Fruit fly (Drosophila melanogaster) whole organism, embryonic: ENCODE data around the gene Art8.

Experiments
- Adf1 ChIP-seq: fragments of 200-800 bp; sonication (Bioruptor generic); IDR thresholded peaks from 2 replicates; pipeline ENCODE4 v1.3.6; 2022; ENCODE audit warnings: missing biosample characterization, missing genetic modification characterization
- Atf3 ChIP-seq: fragments of 200-800 bp; sonication (Bioruptor generic); optimal IDR thresholded peaks from 3 replicates; lab custom pipeline; 2016; ENCODE audit warnings: missing biosample characterization, missing genetic modification characterization
- CG10209 ChIP-seq: fragments of 200-800 bp; sonication (Bioruptor generic); optimal IDR thresholded peaks from 3 replicates; lab custom pipeline; 2017; ENCODE audit warnings: missing biosample characterization, mild to moderate bottlenecking, missing genetic modification characterization, missing genetic modification reagents
- CG10274 ChIP-seq: fragments of 200-800 bp; sonication (Bioruptor generic); optimal IDR thresholded peaks from 3 replicates; lab custom pipeline; 2017; ENCODE audit warnings: missing biosample characterization, mild to moderate bottlenecking, missing genetic modification characterization
- CG10543 ChIP-seq: fragments of 200-800 bp; sonication (Bioruptor generic); optimal IDR thresholded peaks from 3 replicates; lab custom pipeline; 2017; ENCODE audit warnings: missing biosample characterization, mild to moderate bottlenecking, missing genetic modification characterization, moderate library complexity
- CG10565 ChIP-seq: fragments of 200-800 bp; sonication (Bioruptor generic); optimal IDR thresholded peaks from 3 replicates; lab custom pipeline; 2016; ENCODE audit warnings: missing biosample characterization, mild to moderate bottlenecking, missing genetic modification characterization
- CG11504 ChIP-seq: fragments of 200-800 bp; sonication (Bioruptor generic); optimal IDR thresholded peaks from 3 replicates; lab custom pipeline; 2019; ENCODE audit warnings: missing biosample characterization, mild to moderate bottlenecking, missing genetic modification characterization, moderate library complexity
- CG12299 ChIP-seq: fragments of 200-800 bp; sonication (Bioruptor generic); optimal IDR thresholded peaks from 2 replicates; lab custom pipeline; 2018; ENCODE audit warnings: missing biosample characterization, mild to moderate bottlenecking, missing genetic modification characterization
- CG12942 ChIP-seq: fragments of 200-800 bp; sonication (Bioruptor generic); optimal IDR thresholded peaks from 3 replicates; lab custom pipeline; 2016; ENCODE audit warnings: missing biosample characterization, missing genetic modification characterization
- CG14860 ChIP-seq: fragments of 200-800 bp; sonication (Bioruptor generic); IDR thresholded peaks from 3 replicates; pipeline ENCODE4 v1.3.6; 2022; ENCODE audit warnings: missing biosample characterization, missing genetic modification characterization; ENCODE audit not compliant: partially characterized antibody
- CG15479 ChIP-seq: fragments of 200-800 bp; sonication (Bioruptor generic); optimal IDR thresholded peaks from 3 replicates; lab custom pipeline; 2019; ENCODE audit warnings: missing biosample characterization, mild to moderate bottlenecking, missing genetic modification characterization, moderate library complexity
- CG15601 ChIP-seq: fragments of 200-800 bp; sonication (Bioruptor generic); optimal IDR thresholded peaks from 3 replicates; lab custom pipeline; 2019; ENCODE audit warnings: missing biosample characterization, mild to moderate bottlenecking, missing genetic modification characterization, moderate library complexity
- CG18764 ChIP-seq: fragments of 200-800 bp; sonication (Bioruptor generic); optimal IDR thresholded peaks from 3 replicates; lab custom pipeline; 2016; ENCODE audit warnings: missing biosample characterization, missing genetic modification characterization
- CG2116 ChIP-seq: fragments of 200-800 bp; sonication (Bioruptor generic); optimal IDR thresholded peaks from 3 replicates; lab custom pipeline; 2018; ENCODE audit warnings: missing biosample characterization, mild to moderate bottlenecking, missing genetic modification characterization
- CG2120 ChIP-seq: fragments of 200-800 bp; sonication (Bioruptor generic); optimal IDR thresholded peaks from 3 replicates; lab custom pipeline; 2016; ENCODE audit warnings: missing biosample characterization, missing genetic modification characterization
- CG2678 ChIP-seq: fragments of 200-800 bp; sonication (Bioruptor generic); optimal IDR thresholded peaks from 3 replicates; lab custom pipeline; 2019; ENCODE audit warnings: missing biosample characterization, mild to moderate bottlenecking, missing genetic modification characterization, moderate library complexity
- CG2889 ChIP-seq: fragments of 200-800 bp; sonication (Bioruptor generic); IDR thresholded peaks from 3 replicates; pipeline ENCODE4 v1.3.6; 2022; ENCODE audit warnings: missing biosample characterization, missing genetic modification characterization
- CG31365 ChIP-seq: fragments of 200-800 bp; sonication (Bioruptor generic); optimal IDR thresholded peaks from 2 replicates; lab custom pipeline; 2018; ENCODE audit warnings: missing biosample characterization, mild to moderate bottlenecking, missing genetic modification characterization
- CG32767 ChIP-seq: fragments of 200-800 bp; sonication (Bioruptor generic); IDR thresholded peaks from 2 replicates; pipeline ENCODE4 v1.3.6; 2022; ENCODE audit warnings: missing biosample characterization, missing genetic modification characterization
- CG3407 ChIP-seq: fragments of 200-800 bp; sonication (Bioruptor generic); optimal IDR thresholded peaks from 2 replicates; lab custom pipeline; 2018; ENCODE audit warnings: missing biosample characterization, mild to moderate bottlenecking, missing genetic modification characterization
- CG4360 ChIP-seq: fragments of 200-800 bp; sonication (Bioruptor generic); IDR thresholded peaks from 2 replicates; pipeline ENCODE4 v1.3.6; 2022; ENCODE audit warnings: missing biosample characterization, missing genetic modification characterization
- CG6175 ChIP-seq: fragments of 200-800 bp; sonication (Bioruptor generic); IDR thresholded peaks from 3 replicates; pipeline ENCODE4 v1.3.6; 2022; ENCODE audit warnings: missing biosample characterization, missing genetic modification characterization
- CG8924 ChIP-seq: fragments of 200-800 bp; optimal IDR thresholded peaks from 3 replicates; lab custom pipeline; 2019; ENCODE audit warnings: missing biosample characterization, mild to moderate bottlenecking, missing genetic modification characterization, moderate library complexity
- CG9727 ChIP-seq: fragments of 200-800 bp; sonication (Bioruptor generic); optimal IDR thresholded peaks from 3 replicates; lab custom pipeline; 2017; ENCODE audit warnings: missing biosample characterization, mild to moderate bottlenecking, missing genetic modification characterization
- CHES-1-like ChIP-seq: fragments of 200-800 bp; sonication (Bioruptor generic); optimal IDR thresholded peaks from 2 replicates; lab custom pipeline; 2016; ENCODE audit warnings: missing biosample characterization, missing genetic modification characterization
- D19B ChIP-seq: fragments of 200-800 bp; sonication (Bioruptor generic); optimal IDR thresholded peaks from 2 replicates; lab custom pipeline; 2017; ENCODE audit warnings: missing biosample characterization, mild to moderate bottlenecking, missing genetic modification characterization
- Dip2 ChIP-seq: fragments of 200-800 bp; sonication (Bioruptor generic); IDR thresholded peaks from 2 replicates; pipeline ENCODE4 v1.3.6; 2022; ENCODE audit warnings: missing biosample characterization, missing genetic modification characterization
- GATAe ChIP-seq: fragments of 200-800 bp; sonication (Bioruptor generic); conservative IDR thresholded peaks from 2 replicates; pipeline ENCODE4 v1.3.6; 2022; ENCODE audit warnings: missing biosample characterization, missing genetic modification characterization
- H2.0 ChIP-seq: fragments of 200-800 bp; sonication (Bioruptor generic); IDR thresholded peaks from 2 replicates; pipeline ENCODE4 v1.3.6; 2022; ENCODE audit warnings: missing biosample characterization, missing genetic modification characterization
- HLH54F ChIP-seq: fragments of 200-800 bp; sonication (Bioruptor generic); optimal IDR thresholded peaks from 3 replicates; lab custom pipeline; 2016; ENCODE audit warnings: missing biosample characterization, missing genetic modification characterization
- Hr3 ChIP-seq: fragments of 200-800 bp; sonication (Bioruptor generic); optimal IDR thresholded peaks from 3 replicates; lab custom pipeline; 2016; ENCODE audit warnings: missing biosample characterization, missing genetic modification characterization
- Kr ChIP-seq: fragments of 200-800 bp; sonication (Bioruptor generic); optimal IDR thresholded peaks from 2 replicates; lab custom pipeline; 2017; ENCODE audit warnings: missing biosample characterization, mild to moderate bottlenecking, missing genetic modification characterization
- Mrtf ChIP-seq: fragments of 200-800 bp; sonication (Bioruptor generic); IDR thresholded peaks from 3 replicates; pipeline ENCODE4 v1.3.6; 2022; ENCODE audit warnings: missing biosample characterization, missing genetic modification characterization
- NC2β ChIP-seq: fragments of 200-800 bp; sonication (Bioruptor generic); optimal IDR thresholded peaks from 2 replicates; lab custom pipeline; 2016; ENCODE audit warnings: missing biosample characterization, missing genetic modification characterization
- Oaz ChIP-seq: fragments of 200-800 bp; sonication (Bioruptor generic); IDR thresholded peaks from 2 replicates; pipeline ENCODE4 v1.3.6; 2022; ENCODE audit warnings: missing biosample characterization, missing genetic modification characterization
- Rfx ChIP-seq: fragments of 200-800 bp; sonication (Bioruptor generic); IDR thresholded peaks from 2 replicates; pipeline ENCODE4 v1.3.6; 2022; ENCODE audit warnings: missing biosample characterization, missing genetic modification characterization
- Sin3A ChIP-seq: fragments of >200 bp; optimal IDR thresholded peaks from 2 replicates; lab custom pipeline; 2018
- YL-1 ChIP-seq: fragments of 200-800 bp; sonication (Bioruptor generic); optimal IDR thresholded peaks from 3 replicates; lab custom pipeline; 2017; ENCODE audit warnings: missing biosample characterization, mild to moderate bottlenecking, missing genetic modification characterization
- ci ChIP-seq: fragments of 200-800 bp; sonication (Bioruptor generic); IDR thresholded peaks from 3 replicates; pipeline ENCODE4 v1.3.6; 2022; ENCODE audit warnings: missing biosample characterization, missing genetic modification characterization
- crc ChIP-seq: fragments of 200-800 bp; sonication (Bioruptor generic); optimal IDR thresholded peaks from 2 replicates; lab custom pipeline; 2016; ENCODE audit warnings: missing biosample characterization, missing genetic modification characterization
- dmrt99B ChIP-seq: fragments of 200-800 bp; sonication (Bioruptor generic); optimal IDR thresholded peaks from 2 replicates; lab custom pipeline; 2018; ENCODE audit warnings: missing biosample characterization, mild to moderate bottlenecking, missing genetic modification characterization, moderate library complexity
- emc ChIP-seq: fragments of 200-800 bp; sonication (Bioruptor generic); optimal IDR thresholded peaks from 2 replicates; lab custom pipeline; 2016; ENCODE audit warnings: missing biosample characterization, missing genetic modification characterization
- eve ChIP-seq, 2 experiments: fragments of >200 bp; optimal IDR thresholded peaks; 2 replicates each; lab custom pipeline; 2017; ENCODE audit warnings: missing biosample characterization in 2 of 2, missing genetic modification characterization in 2 of 2
- grn ChIP-seq: fragments of 200-800 bp; sonication (Bioruptor generic); optimal IDR thresholded peaks from 3 replicates; lab custom pipeline; 2017; ENCODE audit warnings: missing biosample characterization, missing genetic modification characterization
- gsb-n ChIP-seq: fragments of 200-800 bp; sonication (Bioruptor generic); optimal IDR thresholded peaks from 3 replicates; lab custom pipeline; 2018; ENCODE audit warnings: missing biosample characterization, mild to moderate bottlenecking, missing genetic modification characterization
- lab ChIP-seq: fragments of 200-800 bp; sonication (Bioruptor generic); optimal IDR thresholded peaks from 3 replicates; lab custom pipeline; 2017; ENCODE audit warnings: missing biosample characterization, missing genetic modification characterization, mild to moderate bottlenecking, moderate library complexity, missing genetic modification reagents
- nerfin-1 ChIP-seq: fragments of 200-800 bp; sonication (Bioruptor generic); optimal IDR thresholded peaks from 3 replicates; lab custom pipeline; 2019; ENCODE audit warnings: missing biosample characterization, mild to moderate bottlenecking, missing genetic modification characterization, moderate library complexity
- peb ChIP-seq: fragments of 200-800 bp; sonication (Bioruptor generic); IDR thresholded peaks from 2 replicates; pipeline ENCODE4 v1.3.6; 2022; ENCODE audit warnings: missing biosample characterization, missing genetic modification characterization
- pzg ChIP-seq: fragments of 200-800 bp; sonication (Bioruptor generic); optimal IDR thresholded peaks from 3 replicates; lab custom pipeline; 2018; ENCODE audit warnings: missing biosample characterization, mild to moderate bottlenecking, missing genetic modification characterization, moderate library complexity
- tup ChIP-seq: fragments of 200-800 bp; sonication (Bioruptor generic); optimal IDR thresholded peaks from 2 replicates; lab custom pipeline; 2016; ENCODE audit warnings: missing biosample characterization, mild to moderate bottlenecking, missing genetic modification characterization, moderate library complexity
- wdn ChIP-seq: fragments of 200-800 bp; sonication (Bioruptor generic); IDR thresholded peaks from 2 replicates; pipeline ENCODE4 v1.3.6; 2022; ENCODE audit warnings: missing biosample characterization, missing genetic modification characterization
- z ChIP-seq: fragments of 200-800 bp; sonication (Bioruptor generic); IDR thresholded peaks from 3 replicates; pipeline ENCODE4 v1.3.6; 2022; ENCODE audit warnings: missing biosample characterization, missing genetic modification characterization

Gene Art8

dm6 chr2L:11010999-11011398 is at the start of gene Art8, which contains the start of gene dUTPase (continued):
- TF ChIP-seq CG2116 (peak; percentile 98), crc (no peak), Rfx (GFP tag; lab: Robert Waterston, UW) (peak; percentile 71), dmrt99B (tag; lab: Kevin White, UChicago) (no peak), CG12299 (tag; lab: Kevin White, UChicago) (peak; percentile 51), Mrtf (GFP tag; lab: Robert Waterston, UW) (no peak; the same call in 2 of the 3 replicates), NC2β (GFP tag; lab: Kevin White, UChicago) (peak; percentile 30), wdn (peak; percentile 30; the same call in 1 of the 2 replicates), CG14860 (peak; percentile 77), Hr3 (GFP tag; lab: Kevin White, UChicago) (peak; percentile 75), nerfin-1 (tag; lab: Kevin White, UChicago) (peak; percentile 56), CG31365 (tag; lab: Kevin White, UChicago) (no peak), CG9727 (peak; percentile 74), peb (GFP tag; lab: Robert Waterston, UW) (no peak), CG2120 (GFP tag; lab: Kevin White, UChicago) (peak; percentile 78), pzg (GFP tag; lab: Kevin White, UChicago) (peak; percentile 82), CG12942 (peak; percentile 76), tup (GFP tag; lab: Kevin White, UChicago) (peak; percentile 22), H2.0 (GFP tag; lab: Robert Waterston, UW) (peak; percentile 53), D19B (GFP tag; lab: Kevin White, UChicago) (peak; percentile 4), Atf3 (GFP tag; lab: Kevin White, UChicago) (no peak), CG6175 (no peak), Sin3A (peak; percentile 25), Oaz (GFP tag; lab: Robert Waterston, UW) (peak; percentile 33; the same call in 1 of the 2 replicates), GATAe (no peak), CG4360 (GFP tag; lab: Robert Waterston, UW) (no peak), CG15479 (GFP tag; lab: Kevin White, UChicago) (no peak), CG2889 (GFP tag; lab: Robert Waterston, UW) (0 out of 3 replicates have a peak, but pooled peaks have one; percentile 46), HLH54F (GFP tag; lab: Kevin White, UChicago) (peak; percentile 45), z (GFP tag; lab: Robert Waterston, UW) (no peak), ci (peak; percentile 73; the same call in 2 of the 3 replicates), emc (GFP tag; lab: Kevin White, UChicago) (no peak), CG18764 (GFP tag; lab: Kevin White, UChicago) (peak; percentile 72), CG11504 (tag; lab: Kevin White, UChicago) (peak; percentile 78), CG10543 (GFP tag; lab: Kevin White, UChicago) (peak; percentile 32), CG2678 (tag; lab: Kevin White, UChicago) (no peak), grn (GFP tag; lab: Kevin White, UChicago) (peak; percentile 26), CHES-1-like (GFP tag; lab: Kevin White, UChicago) (peak; percentile 28), CG32767 (GFP tag; lab: Robert Waterston, UW) (0 out of 2 replicates have a peak, but pooled peaks have one; percentile 37), CG15601 (tag; lab: Kevin White, UChicago) (peak; percentile 66), CG10209 (peak; percentile 66), CG10274 (GFP tag; lab: Kevin White, UChicago) (no peak), CG3407 (GFP tag; lab: Kevin White, UChicago) (peak; percentile 29), gsb-n (tag; lab: Kevin White, UChicago) (peak; percentile 75), CG10565 (GFP tag; lab: Kevin White, UChicago) (no peak), YL-1 (GFP tag; lab: Kevin White, UChicago) (peak; percentile 82), Dip2 (GFP tag; lab: Robert Waterston, UW) (no peak), lab (GFP tag; lab: Kevin White, UChicago) (no peak), eve (GFP tag; optimal IDR thresholded peaks at IDR 0.05; lab: Kevin White, UChicago) (no peak), Kr (no peak), CG8924 (peak; percentile 77), Adf1 (GFP tag; lab: Robert Waterston, UW) (peak; percentile 23)
